Worm (Caenorhabditis elegans) whole organism, midembryonic: ENCODE measurements around the gene M04C3.2.

Experiments
- T22C8.4 ChIP-seq: fragments of 200-800 bp; sonication (Bioruptor generic); IDR thresholded peaks from 2 replicates; pipeline ENCODE4 v1.3.6; 2022; ENCODE audit warnings: missing genetic modification characterization, missing compliant biosample characterization
- flt-1 ChIP-seq: fragments of 200-800 bp; sonication (Bioruptor generic); IDR thresholded peaks from 2 replicates; pipeline ENCODE4 v1.3.6; 2022; ENCODE audit warnings: missing genetic modification characterization, missing compliant biosample characterization
- med-1 ChIP-seq: sonication (generic microtip); optimal IDR thresholded peaks from 2 replicates; lab custom pipeline; 2017; ENCODE audit warnings: missing genetic modification characterization, mild to moderate bottlenecking, missing compliant biosample characterization, antibody characterized with exemption, missing genetic modification reagents; ENCODE audit not compliant: insufficient read depth
- ref-1 ChIP-seq: fragments of 200-800 bp; sonication (Bioruptor generic); conservative IDR thresholded peaks from 2 replicates; pipeline ENCODE4 v1.3.6; 2022; ENCODE audit warnings: missing genetic modification reagents, missing genetic modification characterization, missing compliant biosample characterization
- tab-1 ChIP-seq: fragments of 200-800 bp; sonication (Bioruptor generic); IDR thresholded peaks from 2 replicates; pipeline ENCODE4 v1.3.6; 2022; ENCODE audit warnings: missing genetic modification characterization, missing compliant biosample characterization
- ztf-23 ChIP-seq: fragments of 200-800 bp; sonication (Bioruptor generic); IDR thresholded peaks from 2 replicates; pipeline ENCODE4 v1.3.6; 2022; ENCODE audit warnings: missing genetic modification reagents, missing genetic modification characterization, missing compliant biosample characterization
- ztf-29 ChIP-seq: fragments of 200-800 bp; sonication (Bioruptor generic); IDR thresholded peaks from 2 replicates; pipeline ENCODE4 v1.3.6; 2022; ENCODE audit warnings: missing genetic modification reagents, missing genetic modification characterization, missing compliant biosample characterization

DNA sequence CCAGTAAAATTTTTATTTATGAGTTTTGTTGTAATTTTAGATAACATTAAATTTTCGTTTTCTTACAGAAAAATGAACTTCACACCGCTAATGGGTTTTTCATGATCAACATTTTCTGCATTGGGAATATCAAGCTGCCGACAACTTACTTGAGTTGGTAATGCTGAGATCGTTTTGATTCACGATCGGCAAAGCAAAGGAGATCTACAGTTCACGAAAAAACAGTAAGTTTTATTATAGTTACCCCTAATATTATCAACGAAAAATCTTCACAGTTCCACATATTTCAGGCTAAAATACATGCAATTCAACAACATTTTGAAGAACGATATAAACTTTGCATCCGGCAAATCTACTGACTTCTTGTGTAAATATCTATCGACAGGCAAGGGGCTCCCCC lies 33.8 kb upstream of the M04C3.2 start, which contains the start of gene Y43F8B.22:
- TF ChIP-seq ztf-23 (GFP tag; lab: Robert Waterston, UW): no peak
- no peak for TF ChIP-seq ztf-29
- TF ChIP-seq ref-1 (GFP tag; lab: Robert Waterston, UW): no peak
- TF ChIP-seq tab-1 (GFP tag; lab: Robert Waterston, UW): no peak
- no peak for TF ChIP-seq flt-1
- no peak for TF ChIP-seq med-1 (GFP tag; lab: Kevin White, UChicago)
- no peak for TF ChIP-seq T22C8.4 (GFP tag; lab: Robert Waterston, UW)
